Fruit fly (Drosophila melanogaster): ENCODE results near the gene CG1958.

dm6 chrX:7302329-7302728 is 35.6 kb downstream of the CG1958 start:
- TF ChIP-seq CG8478 (optimal IDR thresholded peaks at IDR 0.05) (no peak), CTCF (optimal IDR thresholded peaks at IDR 0.05) (no peak)

Data from S2 (cell line).